Worm (Caenorhabditis elegans): ENCODE data around the gene C18A11.2.

The C18A11.2 gene

DNA sequence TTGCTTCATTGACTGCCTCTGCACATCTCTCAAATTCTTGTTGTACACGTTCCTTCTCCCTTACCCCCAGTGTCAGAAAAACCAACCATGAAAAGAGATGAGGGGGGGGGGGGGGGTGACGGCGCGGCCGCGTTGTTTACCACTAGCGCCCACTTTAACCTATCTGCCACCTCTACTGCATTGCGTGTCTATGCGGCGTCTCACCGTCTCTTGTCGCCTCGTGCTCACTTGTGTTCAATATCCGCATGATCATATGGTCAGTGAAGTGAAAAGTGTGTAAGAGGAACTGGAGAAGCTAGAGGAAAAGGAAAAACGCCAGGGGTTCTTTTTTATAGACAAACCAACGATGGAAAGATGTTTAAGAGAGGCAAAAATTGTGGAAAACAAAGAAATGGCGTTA lies 47.7 kb upstream of the C18A11.2 start (continued):
- TF ChIP-seq nhr-23 (tag; optimal IDR thresholded peaks at IDR 0.05) (no peak), F13H6.1 (tag; optimal IDR thresholded peaks at IDR 0.05) (peak; percentile 95), Y55F3AM.14 (GFP tag; optimal IDR thresholded peaks at IDR 0.05) (peak; percentile 92), ceh-16 (tag; optimal IDR thresholded peaks at IDR 0.05) (peak; percentile 56), ztf-4 (tag; optimal IDR thresholded peaks at IDR 0.05) (peak; percentile 49), alr-1 (tag; optimal IDR thresholded peaks at IDR 0.05) (no peak), sma-9 (GFP tag; optimal IDR thresholded peaks at IDR 0.05) (peak; percentile 97), sma-9 (tag; optimal IDR thresholded peaks at IDR 0.05) (no peak)

DNA sequence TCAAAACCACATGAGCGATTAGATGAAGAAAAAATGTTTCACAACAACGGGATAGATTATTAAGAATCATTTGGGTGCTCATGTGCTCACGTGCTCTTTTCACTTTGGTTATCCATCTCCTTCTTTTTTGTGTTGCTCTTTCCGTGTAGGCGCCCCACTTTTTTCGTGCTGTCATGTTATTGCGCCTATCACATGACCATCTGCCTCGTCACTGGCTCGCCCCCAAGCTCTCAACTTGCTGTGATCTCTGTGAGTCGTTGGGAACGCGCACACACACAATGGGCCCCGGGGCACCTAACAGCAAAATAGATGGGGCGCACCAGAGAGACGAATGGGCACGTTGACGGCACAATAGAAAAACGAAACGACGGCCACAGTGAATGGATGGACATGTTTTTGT lies 45.8 kb upstream of the C18A11.2 start:
- TF ChIP-seq nhr-23 (tag; optimal IDR thresholded peaks at IDR 0.05) (no peak), fos-1 (tag; optimal IDR thresholded peaks at IDR 0.05) (no peak), nhr-6 (tag; optimal IDR thresholded peaks at IDR 0.05) (peak; percentile 88), ama-1 (optimal IDR thresholded peaks at IDR 0.05) (peak; percentile 2), aly-2 (tag; optimal IDR thresholded peaks at IDR 0.05) (no peak), dmd-4 (tag; optimal IDR thresholded peaks at IDR 0.05) (no peak), lin-13 (GFP tag; optimal IDR thresholded peaks at IDR 0.05) (peak; percentile 73), egl-27 (tag; optimal IDR thresholded peaks at IDR 0.05) (peak; percentile 46), lin-11 (tag; optimal IDR thresholded peaks at IDR 0.05) (peak; percentile 83), F13H6.1 (tag; optimal IDR thresholded peaks at IDR 0.05) (peak; percentile 90), unc-62 (GFP tag; optimal IDR thresholded peaks at IDR 0.05) (peak; percentile 29), mab-5 (tag; optimal IDR thresholded peaks at IDR 0.05) (peak; percentile 77), nhr-21 (tag; optimal IDR thresholded peaks at IDR 0.05) (peak; percentile 72), sma-3 (GFP tag; optimal IDR thresholded peaks at IDR 0.05) (peak; percentile 36), ceh-16 (tag; optimal IDR thresholded peaks at IDR 0.05) (no peak), unc-55 (GFP tag; optimal IDR thresholded peaks at IDR 0.05) (peak; percentile 31), sem-4 (tag; optimal IDR thresholded peaks at IDR 0.05) (peak; percentile 69), snpc-4 (tag; optimal IDR thresholded peaks at IDR 0.05) (no peak), zag-1 (tag; optimal IDR thresholded peaks at IDR 0.05) (peak; percentile 3), ceh-82 (tag; optimal IDR thresholded peaks at IDR 0.05) (peak; percentile 37), lsy-2 (tag; optimal IDR thresholded peaks at IDR 0.05) (peak; percentile 34 to 89), ztf-1 (GFP tag; conservative IDR thresholded peaks at IDR 0.05) (no peak), ztf-4 (tag; optimal IDR thresholded peaks at IDR 0.05) (peak; percentile 86), mdl-1 (tag; optimal IDR thresholded peaks at IDR 0.05) (peak; percentile 10 to 83), nhr-129 (tag; optimal IDR thresholded peaks at IDR 0.05) (peak; percentile 93), C34F6.9 (tag; optimal IDR thresholded peaks at IDR 0.05) (peak; percentile 89), Y55F3AM.14 (GFP tag; optimal IDR thresholded peaks at IDR 0.05) (peak; percentile 98), crh-2 (tag; optimal IDR thresholded peaks at IDR 0.05) (peak; percentile 87), sma-9 (GFP tag; optimal IDR thresholded peaks at IDR 0.05) (peak; percentile 81), sma-9 (tag; optimal IDR thresholded peaks at IDR 0.05) (no peak), elt-1 (tag; optimal IDR thresholded peaks at IDR 0.05) (no peak), gmeb-1 (tag; optimal IDR thresholded peaks at IDR 0.05) (no peak)

DNA sequence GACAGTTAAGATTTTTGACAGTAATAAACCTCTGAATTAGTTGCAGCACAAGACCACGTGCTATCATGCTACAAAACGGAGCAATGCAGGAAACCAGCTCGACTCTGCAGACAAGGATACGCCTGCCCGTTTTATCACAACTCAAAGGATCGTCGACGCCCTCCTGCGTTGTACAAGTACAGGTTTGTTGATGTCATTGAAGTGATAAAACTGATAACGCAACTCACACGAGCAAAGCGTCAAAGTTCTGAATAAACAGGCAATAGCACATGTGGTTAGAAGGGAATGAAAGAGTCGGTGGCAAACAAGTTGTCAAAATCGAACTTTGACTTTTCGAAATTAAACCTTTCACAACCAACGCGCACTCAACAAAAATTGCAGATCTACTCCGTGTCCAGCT lies 44.6 kb upstream of the C18A11.2 start:
- TF ChIP-seq skn-1 (tag; optimal IDR thresholded peaks at IDR 0.05): no peak
- TF ChIP-seq crh-2 (tag; optimal IDR thresholded peaks at IDR 0.05): peak; percentile 56
- TF ChIP-seq egl-27 (tag; optimal IDR thresholded peaks at IDR 0.05): no peak
- peak; percentile 2 for TF ChIP-seq gmeb-1 (tag; optimal IDR thresholded peaks at IDR 0.05)
- no peak for TF ChIP-seq nhr-21 (tag; optimal IDR thresholded peaks at IDR 0.05)
- TF ChIP-seq dmd-4 (tag; optimal IDR thresholded peaks at IDR 0.05): no peak
- no peak for TF ChIP-seq unc-62 (GFP tag; optimal IDR thresholded peaks at IDR 0.05)
- TF ChIP-seq sma-9 (GFP tag; optimal IDR thresholded peaks at IDR 0.05): peak; percentile 53
- TF ChIP-seq sma-9 (tag; optimal IDR thresholded peaks at IDR 0.05): no peak
- peak; percentile 30 for TF ChIP-seq fos-1 (tag; optimal IDR thresholded peaks at IDR 0.05)
- no peak for TF ChIP-seq blmp-1 (tag; optimal IDR thresholded peaks at IDR 0.05; ENCODE audit: insufficient read depth)
- no peak for TF ChIP-seq unc-55 (GFP tag; optimal IDR thresholded peaks at IDR 0.05)
- TF ChIP-seq ztf-11 (tag; optimal IDR thresholded peaks at IDR 0.05): no peak
- no peak for TF ChIP-seq lsy-2 (tag; optimal IDR thresholded peaks at IDR 0.05)
- TF ChIP-seq nhr-129 (tag; optimal IDR thresholded peaks at IDR 0.05): peak; percentile 61
- peak in 1 of 2 experiments; percentile 42 for TF ChIP-seq mdl-1 (tag; optimal IDR thresholded peaks at IDR 0.05)
- no peak for TF ChIP-seq Y55F3AM.14 (GFP tag; optimal IDR thresholded peaks at IDR 0.05)
- no peak for TF ChIP-seq nhr-25 (tag; optimal IDR thresholded peaks at IDR 0.05)
- no peak for TF ChIP-seq nhr-6 (tag; optimal IDR thresholded peaks at IDR 0.05)

DNA sequence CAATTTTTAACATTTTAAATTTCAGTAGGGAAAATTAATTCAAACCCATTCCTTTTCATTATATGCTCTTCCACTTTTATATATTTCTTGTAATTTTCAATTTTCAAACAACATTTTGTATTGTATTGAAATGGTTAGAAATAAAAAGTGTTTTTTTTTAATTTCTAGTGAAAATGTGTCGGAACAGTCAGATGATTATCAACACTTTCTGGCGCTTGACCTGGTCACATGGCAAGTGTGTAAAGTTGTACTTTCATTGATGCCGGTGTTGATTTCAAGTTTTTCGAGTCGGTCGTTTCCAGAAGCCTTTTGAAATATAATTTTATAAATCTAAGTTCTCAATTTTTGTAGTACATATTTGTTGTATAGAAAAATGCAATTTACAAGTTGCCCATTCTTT lies 40.7 kb upstream of the C18A11.2 start:
- TF ChIP-seq ama-1 (optimal IDR thresholded peaks at IDR 0.05) (peak; percentile 9), sma-3 (GFP tag; optimal IDR thresholded peaks at IDR 0.05) (peak; percentile 25), nhr-12 (tag; optimal IDR thresholded peaks at IDR 0.05) (no peak), nhr-237 (tag; optimal IDR thresholded peaks at IDR 0.05) (no peak), ztf-1 (GFP tag; conservative IDR thresholded peaks at IDR 0.05) (no peak), nhr-25 (tag; optimal IDR thresholded peaks at IDR 0.05) (peak; percentile 31), lsy-2 (tag; optimal IDR thresholded peaks at IDR 0.05) (peak in 1 of 2 experiments; percentile 63), ztf-11 (tag; optimal IDR thresholded peaks at IDR 0.05) (no peak), sma-9 (GFP tag; optimal IDR thresholded peaks at IDR 0.05) (peak; percentile 52), sma-9 (tag; optimal IDR thresholded peaks at IDR 0.05) (no peak), blmp-1 (tag; optimal IDR thresholded peaks at IDR 0.05; ENCODE audit: insufficient read depth) (peak; percentile 20), mab-5 (tag; optimal IDR thresholded peaks at IDR 0.05) (no peak), crh-2 (tag; optimal IDR thresholded peaks at IDR 0.05) (peak; percentile 36), nhr-129 (tag; optimal IDR thresholded peaks at IDR 0.05) (peak; percentile 33)
